Fruit fly (Drosophila melanogaster) whole organism, adult: ENCODE measurements around the gene CG15147.

Source experiments
- CG11617 ChIP-seq: fragments of 200-800 bp; sonication (Bioruptor generic); optimal IDR thresholded peaks from 2 replicates; lab custom pipeline; 2017; ENCODE audit warnings: mild to moderate bottlenecking, missing biosample characterization, missing genetic modification reagents, missing genetic modification characterization
- CG12768 ChIP-seq: fragments of 200-800 bp; sonication (Bioruptor generic); optimal IDR thresholded peaks from 2 replicates; lab custom pipeline; 2017; ENCODE audit warnings: missing biosample characterization, missing genetic modification characterization, mild to moderate bottlenecking, moderate library complexity, missing genetic modification reagents
- CG14711 ChIP-seq: fragments of 200-800 bp; sonication (Bioruptor generic); optimal IDR thresholded peaks from 2 replicates; lab custom pipeline; 2018; ENCODE audit warnings: missing biosample characterization, mild to moderate bottlenecking, missing genetic modification characterization, moderate library complexity
- CG7045 ChIP-seq: fragments of 200-800 bp; sonication (Bioruptor generic); optimal IDR thresholded peaks from 2 replicates; lab custom pipeline; 2017; ENCODE audit warnings: missing biosample characterization, mild to moderate bottlenecking, missing genetic modification characterization
- Clk ChIP-seq: fragments of 200-800 bp; sonication (Bioruptor generic); optimal IDR thresholded peaks from 2 replicates; lab custom pipeline; 2017; ENCODE audit warnings: missing biosample characterization, missing genetic modification characterization
- Hr96 ChIP-seq: fragments of 200-800 bp; sonication (Bioruptor generic); optimal IDR thresholded peaks from 2 replicates; lab custom pipeline; 2016; ENCODE audit warnings: missing biosample characterization, missing genetic modification characterization
- bab1 ChIP-seq: fragments of 200-800 bp; sonication (Bioruptor generic); optimal IDR thresholded peaks from 3 replicates; lab custom pipeline; 2019; ENCODE audit warnings: missing biosample characterization, mild to moderate bottlenecking, missing genetic modification characterization, moderate library complexity
- cic ChIP-seq: fragments of 200-800 bp; sonication (Bioruptor generic); optimal IDR thresholded peaks from 2 replicates; lab custom pipeline; 2017; ENCODE audit warnings: missing biosample characterization, mild to moderate bottlenecking, missing genetic modification characterization, moderate library complexity
- kay ChIP-seq: fragments of 200-800 bp; sonication (Bioruptor generic); peaks from one replicate; lab custom pipeline; 2016; ENCODE audit warnings: missing biosample characterization, missing genetic modification characterization, borderline replicate concordance
- ovo ChIP-seq: fragments of 200-800 bp; sonication (Bioruptor generic); optimal IDR thresholded peaks from 2 replicates; lab custom pipeline; 2016; ENCODE audit warnings: missing biosample characterization, missing genetic modification characterization
- pad ChIP-seq: fragments of 200-800 bp; sonication (Bioruptor generic); optimal IDR thresholded peaks from 3 replicates; lab custom pipeline; 2017; ENCODE audit warnings: missing biosample characterization, missing genetic modification characterization, mild to moderate bottlenecking, moderate library complexity, missing genetic modification reagents
- tj ChIP-seq: fragments of 200-800 bp; sonication (Bioruptor generic); optimal IDR thresholded peaks from 3 replicates; lab custom pipeline; 2017; ENCODE audit warnings: missing biosample characterization, mild to moderate bottlenecking, missing genetic modification characterization, moderate library complexity
- toe ChIP-seq: fragments of 200-800 bp; sonication (Bioruptor generic); optimal IDR thresholded peaks from 2 replicates; lab custom pipeline; 2016; ENCODE audit warnings: missing biosample characterization, missing genetic modification characterization

DNA sequence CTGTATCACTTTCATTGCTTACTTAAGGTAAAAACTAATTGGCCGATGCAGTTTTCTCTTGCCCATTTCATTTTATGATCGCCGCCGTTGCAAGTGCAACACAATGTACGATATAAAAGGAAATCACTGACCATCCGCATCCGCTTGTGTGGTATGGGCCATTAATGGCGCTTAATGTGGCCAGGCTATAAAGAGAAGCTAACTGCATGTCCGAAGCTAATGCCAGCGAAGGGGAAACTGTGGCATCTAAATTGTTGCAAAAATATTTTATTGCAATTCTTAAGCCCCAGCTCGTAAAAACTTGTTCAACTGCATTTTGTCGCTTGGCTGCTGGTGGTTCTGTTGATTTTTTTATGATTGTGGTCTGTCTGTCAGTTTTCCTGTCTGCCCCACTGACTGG is 45.0 kb upstream of the CG15147 start:
- TF ChIP-seq kay (GFP tag; lab: Kevin White, UChicago) (no peak), tj (GFP tag; lab: Kevin White, UChicago) (no peak), CG12768 (GFP tag; lab: Kevin White, UChicago) (no peak), CG11617 (GFP tag; lab: Kevin White, UChicago) (no peak), toe (GFP tag; lab: Kevin White, UChicago) (no peak), ovo (no peak), pad (GFP tag; lab: Kevin White, UChicago) (no peak), bab1 (GFP tag; lab: Kevin White, UChicago) (no peak), CG14711 (tag; lab: Kevin White, UChicago) (no peak), CG7045 (no peak), Hr96 (no peak), cic (no peak), Clk (no peak)
